Fruit fly (Drosophila melanogaster): Measurements from ENCODE around the gene CG3156.

Gene CG3156

DNA sequence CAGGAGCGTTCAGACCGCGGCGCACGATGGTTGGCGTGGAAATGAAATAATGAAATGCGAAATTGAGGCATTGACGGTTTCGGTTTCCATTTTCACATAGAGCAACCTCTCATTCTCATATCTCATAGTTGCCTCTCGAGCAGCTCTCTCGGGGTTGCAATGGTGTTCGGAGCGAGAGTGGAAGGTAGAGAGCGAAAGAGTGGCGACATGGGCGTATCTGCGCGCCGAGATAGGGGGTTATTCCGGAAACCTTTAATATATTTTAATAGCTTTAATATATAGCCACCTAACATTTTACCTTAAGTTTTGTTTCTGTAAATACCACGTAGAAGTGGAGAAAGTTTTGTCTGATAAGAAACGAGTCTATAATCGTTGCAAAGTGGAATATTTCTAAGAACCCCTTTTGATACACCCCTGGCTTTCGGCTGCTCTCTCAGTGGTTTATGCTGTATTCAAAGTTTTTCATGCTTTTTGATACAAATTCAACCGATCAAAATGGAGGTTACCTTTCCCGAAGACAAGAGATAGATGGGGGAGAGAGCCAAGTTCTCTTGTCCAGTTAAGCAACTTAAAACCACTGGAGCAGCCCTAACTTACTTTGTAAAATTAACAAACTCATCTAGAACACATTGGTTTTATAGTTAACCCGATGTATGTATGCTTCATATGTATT, 35.6 kb downstream of the CG3156 start, which contains the start of gene elav (continued):
- TF ChIP-seq ind (GFP tag; optimal IDR thresholded peaks at IDR 0.05) (peak; percentile 98), ken (GFP tag; IDR thresholded peaks at IDR 0.05) (peak; percentile 97), Ravus (GFP tag; IDR thresholded peaks at IDR 0.05) (peak; percentile 92), CG2875 (GFP tag; optimal IDR thresholded peaks at IDR 0.05) (peak; percentile 98), B-H2 (GFP tag; optimal IDR thresholded peaks at IDR 0.05) (peak; percentile 99), CG7963 (GFP tag; IDR thresholded peaks at IDR 0.05; ENCODE audit: partially characterized antibody) (no peak), ttk (GFP tag; IDR thresholded peaks at IDR 0.05) (peak; percentile 97), CG11085 (GFP tag; IDR thresholded peaks at IDR 0.05) (peak; percentile 97), CG5245 (GFP tag; optimal IDR thresholded peaks at IDR 0.05) (peak; percentile 96), fd64A (GFP tag; optimal IDR thresholded peaks at IDR 0.05) (peak; percentile 96), NfI (GFP tag; optimal IDR thresholded peaks at IDR 0.05) (peak; percentile 99), CG31441 (GFP tag; IDR thresholded peaks at IDR 0.05) (peak; percentile 99), Awh (GFP tag; IDR thresholded peaks at IDR 0.05) (peak; percentile 97), bigmax (GFP tag; optimal IDR thresholded peaks at IDR 0.05) (peak; percentile 77), zfh2 (GFP tag; optimal IDR thresholded peaks at IDR 0.05) (peak; percentile 97), wek (GFP tag; optimal IDR thresholded peaks at IDR 0.05) (peak; percentile 89), Hr3 (GFP tag; optimal IDR thresholded peaks at IDR 0.05) (peak; percentile 98), CG3847 (GFP tag; IDR thresholded peaks at IDR 0.05) (peak; percentile 99), Deaf1 (tag; optimal IDR thresholded peaks at IDR 0.05) (peak; percentile 88), Antp (GFP tag; optimal IDR thresholded peaks at IDR 0.05) (peak; percentile 94), kah (GFP tag; optimal IDR thresholded peaks at IDR 0.05) (peak; percentile 95), fd3F (GFP tag; optimal IDR thresholded peaks at IDR 0.05) (peak; percentile 97), NK7.1 (GFP tag; optimal IDR thresholded peaks at IDR 0.05) (peak; percentile 94), Mad (GFP tag; optimal IDR thresholded peaks at IDR 0.05) (peak; percentile 98), lab (GFP tag; optimal IDR thresholded peaks at IDR 0.05) (peak; percentile 99), knrl (GFP tag; IDR thresholded peaks at IDR 0.05; ENCODE audit: partially characterized antibody) (no peak), Stat92E (GFP tag; optimal IDR thresholded peaks at IDR 0.05) (peak in 1 of 3 experiments; percentile 99), CG13287 (GFP tag; IDR thresholded peaks at IDR 0.05; ENCODE audit: partially characterized antibody) (peak; percentile 64; the same call in 1 of the 2 replicates), HLH4C (GFP tag; IDR thresholded peaks at IDR 0.05; ENCODE audit: partially characterized antibody) (no peak), CG17612 (GFP tag; IDR thresholded peaks at IDR 0.05) (peak; percentile 95), CG31388 (GFP tag; optimal IDR thresholded peaks at IDR 0.05) (peak; percentile 92), D (optimal IDR thresholded peaks at IDR 0.05) (no peak), D (GFP tag; optimal IDR thresholded peaks at IDR 0.05) (peak; percentile 99), Drgx (GFP tag; IDR thresholded peaks at IDR 0.05) (peak; percentile 99), gt (GFP tag; IDR thresholded peaks at IDR 0.05) (peak; percentile 92), Lim3 (GFP tag; IDR thresholded peaks at IDR 0.05) (peak; percentile 92), dan (GFP tag; IDR thresholded peaks at IDR 0.05) (peak; percentile 93), dysf (GFP tag; IDR thresholded peaks at IDR 0.05) (peak; percentile 99), cato (GFP tag; optimal IDR thresholded peaks at IDR 0.05; ENCODE audit: borderline replicate concordance) (peak; percentile 97), Hsf (GFP tag; optimal IDR thresholded peaks at IDR 0.05) (peak; percentile 99), sima (GFP tag; optimal IDR thresholded peaks at IDR 0.05) (peak; percentile 74), CG4730 (GFP tag; IDR thresholded peaks at IDR 0.05) (peak; percentile 97), BEAF-32 (GFP tag; optimal IDR thresholded peaks at IDR 0.05) (peak; percentile 35), CG6683 (GFP tag; optimal IDR thresholded peaks at IDR 0.05) (peak; percentile 98), CG17912 (GFP tag; optimal IDR thresholded peaks at IDR 0.05) (peak; percentile 97), Camta (GFP tag; optimal IDR thresholded peaks at IDR 0.05) (peak; percentile 97), btn (GFP tag; optimal IDR thresholded peaks at IDR 0.05) (peak; percentile 68), seq (GFP tag; IDR thresholded peaks at IDR 0.05) (peak; percentile 99), CG34224 (GFP tag; IDR thresholded peaks at IDR 0.05; ENCODE audit: partially characterized antibody) (peak; percentile 41; the same call in 1 of the 3 replicates)

Data from whole organism, embryonic.